Worm (Caenorhabditis elegans): Measurements from ENCODE around the gene K02A6.4.

K02A6.4 gene

ce11 chrX:8214424-8215115 is 4.0 kb downstream of the K02A6.4 start, which contains the start of gene C47D2.1:
C47D2.1 (plus strand) TSS chrX:8215065.
- TF ChIP-seq ref-1 (GFP tag; conservative IDR thresholded peaks at IDR 0.05), result no peak

ce11 chrX:8210999-8211398 is 7.6 kb downstream of the K02A6.4 start, which contains the start of gene cdd-1:
cdd-1 (minus strand) TSS chrX:8211149.
- TF ChIP-seq tab-1 (GFP tag; IDR thresholded peaks at IDR 0.05) (no peak), ztf-29 (GFP tag; IDR thresholded peaks at IDR 0.05) (no peak), ref-1 (GFP tag; conservative IDR thresholded peaks at IDR 0.05) (no peak), med-1 (GFP tag; optimal IDR thresholded peaks at IDR 0.05; ENCODE audit: insufficient read depth) (no peak), ztf-23 (GFP tag; IDR thresholded peaks at IDR 0.05) (no peak), cog-1 (tag; optimal IDR thresholded peaks at IDR 0.05) (no peak), T22C8.4 (GFP tag; IDR thresholded peaks at IDR 0.05) (no peak), flt-1 (GFP tag; IDR thresholded peaks at IDR 0.05) (no peak), klf-2 (GFP tag; conservative IDR thresholded peaks at IDR 0.05) (no peak)

ce11 chrX:8205919-8206318 is 12.6 kb downstream of the K02A6.4 start:
- no peak for TF ChIP-seq klf-2 (GFP tag; conservative IDR thresholded peaks at IDR 0.05)
- TF ChIP-seq tab-1 (GFP tag; IDR thresholded peaks at IDR 0.05), result no peak
- TF ChIP-seq ztf-29 (GFP tag; IDR thresholded peaks at IDR 0.05), result no peak
- no peak for TF ChIP-seq ztf-23 (GFP tag; IDR thresholded peaks at IDR 0.05)
- no peak for TF ChIP-seq ref-1 (GFP tag; conservative IDR thresholded peaks at IDR 0.05)
- TF ChIP-seq T22C8.4 (GFP tag; IDR thresholded peaks at IDR 0.05), result no peak
- no peak for TF ChIP-seq cog-1 (tag; optimal IDR thresholded peaks at IDR 0.05)
- no peak for TF ChIP-seq med-1 (GFP tag; optimal IDR thresholded peaks at IDR 0.05; ENCODE audit: insufficient read depth)
- no peak for TF ChIP-seq flt-1 (GFP tag; IDR thresholded peaks at IDR 0.05)

ce11 chrX:8204475-8204874 is 14.1 kb downstream of the K02A6.4 start:
- TF ChIP-seq cog-1 (tag; optimal IDR thresholded peaks at IDR 0.05) (no peak), T22C8.4 (GFP tag; IDR thresholded peaks at IDR 0.05) (no peak), tab-1 (GFP tag; IDR thresholded peaks at IDR 0.05) (no peak), ztf-29 (GFP tag; IDR thresholded peaks at IDR 0.05) (no peak), flt-1 (GFP tag; IDR thresholded peaks at IDR 0.05) (no peak), med-1 (GFP tag; optimal IDR thresholded peaks at IDR 0.05; ENCODE audit: insufficient read depth) (no peak), klf-2 (GFP tag; conservative IDR thresholded peaks at IDR 0.05) (no peak), ztf-23 (GFP tag; IDR thresholded peaks at IDR 0.05) (no peak), ref-1 (GFP tag; conservative IDR thresholded peaks at IDR 0.05) (no peak)

DNA sequence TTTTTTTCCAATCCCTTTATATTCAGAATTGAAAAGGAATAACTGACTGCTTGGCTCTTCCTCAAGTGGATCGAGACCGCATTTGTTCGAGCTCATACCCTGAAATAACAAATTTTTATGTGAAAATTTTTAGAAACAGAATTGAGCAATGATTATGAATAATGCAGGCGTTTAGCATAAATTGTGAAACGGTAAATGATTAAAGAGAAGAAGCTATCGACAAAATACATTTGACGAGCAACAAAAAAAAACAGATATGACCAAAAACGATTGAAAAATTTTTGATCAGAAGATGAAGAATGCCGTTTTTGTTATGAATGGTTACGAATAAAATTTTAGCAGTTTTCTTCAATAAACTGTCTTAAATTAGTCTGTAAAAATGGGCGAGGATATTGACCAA is 14.9 kb downstream of the K02A6.4 start, which contains the start of gene C17H11.6:
C17H11.6 (minus strand) TSS at position 101 of the 400 bp plus-strand sequence.
- TF ChIP-seq ztf-29 (GFP tag; IDR thresholded peaks at IDR 0.05) (no peak), cog-1 (tag; optimal IDR thresholded peaks at IDR 0.05) (no peak), T22C8.4 (GFP tag; IDR thresholded peaks at IDR 0.05) (no peak), ztf-23 (GFP tag; IDR thresholded peaks at IDR 0.05) (no peak), klf-2 (GFP tag; conservative IDR thresholded peaks at IDR 0.05) (no peak), med-1 (GFP tag; optimal IDR thresholded peaks at IDR 0.05; ENCODE audit: insufficient read depth) (no peak), ref-1 (GFP tag; conservative IDR thresholded peaks at IDR 0.05) (no peak)

- no peak for TF ChIP-seq tab-1 (GFP tag; IDR thresholded peaks at IDR 0.05)
- 0 out of 2 replicates have a peak, but pooled peaks have one; percentile 57 for TF ChIP-seq flt-1 (GFP tag; IDR thresholded peaks at IDR 0.05)
These were observed 17.3 kb downstream of the K02A6.4 start for ce11 chrX:8201210-8201609.

DNA sequence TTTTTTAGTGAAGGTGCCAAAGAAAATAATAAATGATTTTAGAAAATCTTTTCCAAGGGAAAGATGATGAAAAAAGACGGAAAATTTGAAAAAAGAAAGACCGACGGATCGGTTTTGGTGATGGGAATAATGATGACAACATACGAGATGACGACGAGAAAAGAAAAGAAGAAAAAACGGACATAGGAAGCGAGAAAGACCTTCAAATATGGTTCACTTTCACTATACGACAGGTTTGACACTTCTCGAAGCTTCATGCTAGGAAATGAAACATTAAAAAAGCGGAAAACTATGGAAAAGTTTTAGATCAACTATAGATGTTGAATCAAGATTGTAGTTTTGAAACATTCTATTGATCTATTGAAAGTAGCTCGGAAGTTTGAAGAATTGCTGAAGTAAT is 18.3 kb downstream of the K02A6.4 start:
- no peak for TF ChIP-seq flt-1 (GFP tag; IDR thresholded peaks at IDR 0.05)
- TF ChIP-seq cog-1 (tag; optimal IDR thresholded peaks at IDR 0.05), result no peak
- no peak for TF ChIP-seq ref-1 (GFP tag; conservative IDR thresholded peaks at IDR 0.05)
- TF ChIP-seq klf-2 (GFP tag; conservative IDR thresholded peaks at IDR 0.05), result no peak
- TF ChIP-seq ztf-29 (GFP tag; IDR thresholded peaks at IDR 0.05), result no peak
- TF ChIP-seq T22C8.4 (GFP tag; IDR thresholded peaks at IDR 0.05), result no peak
- TF ChIP-seq med-1 (GFP tag; optimal IDR thresholded peaks at IDR 0.05; ENCODE audit: insufficient read depth), result no peak
- TF ChIP-seq tab-1 (GFP tag; IDR thresholded peaks at IDR 0.05), result no peak
- TF ChIP-seq ztf-23 (GFP tag; IDR thresholded peaks at IDR 0.05), result no peak

DNA sequence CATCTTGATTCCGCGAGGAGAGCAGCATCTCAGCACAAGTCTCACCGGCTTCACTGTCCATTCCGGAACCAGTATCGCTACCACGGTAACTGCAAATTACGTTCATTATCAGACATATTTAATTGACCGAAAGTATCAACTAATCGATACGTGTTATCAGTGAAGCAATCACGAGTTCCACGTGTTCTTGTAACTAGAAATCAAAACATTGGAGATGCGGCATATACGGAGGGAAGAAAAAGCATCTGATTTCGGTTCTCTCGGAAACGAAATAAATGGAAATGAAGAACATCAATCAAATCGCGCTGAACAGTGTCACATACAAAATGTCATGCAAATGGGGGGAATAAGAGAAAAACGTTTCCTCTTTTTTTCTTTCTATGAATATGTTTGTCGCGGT is 25.3 kb downstream of the K02A6.4 start:
- TF ChIP-seq flt-1 (GFP tag; IDR thresholded peaks at IDR 0.05), result no peak
- no peak for TF ChIP-seq ztf-29 (GFP tag; IDR thresholded peaks at IDR 0.05)
- TF ChIP-seq med-1 (GFP tag; optimal IDR thresholded peaks at IDR 0.05; ENCODE audit: insufficient read depth), result no peak
- no peak for TF ChIP-seq klf-2 (GFP tag; conservative IDR thresholded peaks at IDR 0.05)

- TF ChIP-seq flt-1 (GFP tag; IDR thresholded peaks at IDR 0.05), result no peak
- TF ChIP-seq med-1 (GFP tag; optimal IDR thresholded peaks at IDR 0.05; ENCODE audit: insufficient read depth), result no peak
- TF ChIP-seq ref-1 (GFP tag; conservative IDR thresholded peaks at IDR 0.05), result no peak
- no peak for TF ChIP-seq tab-1 (GFP tag; IDR thresholded peaks at IDR 0.05)
These were observed 33.5 kb downstream of the K02A6.4 start, which contains the start of gene C17H11.5 for ce11 chrX:8185037-8185436. C17H11.5 (minus strand) TSS chrX:8185137.

DNA sequence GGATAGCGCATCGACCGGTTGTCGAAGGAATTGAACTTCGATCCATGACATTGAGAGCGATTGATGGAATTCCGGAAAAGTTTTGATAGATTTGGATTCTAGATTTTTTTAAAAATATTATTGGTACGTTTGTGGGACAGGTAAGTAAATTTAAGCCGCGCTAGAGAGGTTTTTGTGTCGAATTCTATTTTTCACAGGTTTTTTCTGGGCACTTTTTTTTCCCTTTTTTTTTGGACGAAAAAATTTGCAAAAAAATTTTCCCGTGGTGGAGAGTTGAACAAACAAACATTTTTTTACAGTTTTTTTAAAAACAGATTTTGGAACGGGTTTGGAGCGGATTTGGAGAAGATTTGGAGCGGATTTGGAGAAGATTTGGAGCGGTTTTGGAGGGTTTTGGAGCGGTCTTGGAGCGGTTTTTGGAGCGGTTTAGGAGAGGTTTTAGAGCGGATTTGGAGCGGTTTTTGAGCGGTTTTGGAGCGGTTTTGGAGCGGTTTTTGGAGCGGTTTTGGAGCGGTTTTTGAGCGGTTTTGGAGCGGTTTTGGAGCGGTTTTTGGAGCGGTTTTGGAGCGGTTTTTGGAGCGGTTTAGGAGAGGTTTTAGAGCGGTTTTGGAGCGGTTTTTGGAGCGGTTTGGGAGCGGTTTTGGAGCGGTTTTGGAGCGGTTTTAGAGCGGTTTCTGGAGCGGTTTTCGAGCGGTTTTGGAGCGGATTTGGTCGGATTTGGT is 36.8 kb downstream of the K02A6.4 start, which contains the start of gene C17H11.4:
C17H11.4 (minus strand) TSS at position 51 of the 722 bp plus-strand sequence.
- TF ChIP-seq ztf-23 (GFP tag; IDR thresholded peaks at IDR 0.05) (peak; percentile 79), tab-1 (GFP tag; IDR thresholded peaks at IDR 0.05) (peak; percentile 75; the same call in 1 of the 2 replicates), ref-1 (GFP tag; conservative IDR thresholded peaks at IDR 0.05) (peak; percentile 34; the same call in 1 of the 2 replicates), flt-1 (GFP tag; IDR thresholded peaks at IDR 0.05) (peak; percentile 86), T22C8.4 (GFP tag; IDR thresholded peaks at IDR 0.05) (0 out of 2 replicates have a peak, but pooled peaks have one; percentile 10), klf-2 (GFP tag; conservative IDR thresholded peaks at IDR 0.05) (peak; percentile 67; the same call in 1 of the 2 replicates)
